Fruit fly (Drosophila melanogaster) whole organism, prepupa: Measurements from ENCODE around the gene bchs.

ENCODE experiments used
- CG10631 ChIP-seq: fragments of 200-800 bp; sonication (Bioruptor generic); optimal IDR thresholded peaks from 2 replicates; lab custom pipeline; 2016; ENCODE audit warnings: missing biosample characterization, missing genetic modification characterization
- CG10669 ChIP-seq: fragments of 200-800 bp; sonication (Bioruptor generic); optimal IDR thresholded peaks from 3 replicates; lab custom pipeline; 2018; ENCODE audit warnings: missing biosample characterization, mild to moderate bottlenecking, missing genetic modification characterization, moderate library complexity
- CG16779 ChIP-seq: fragments of 200-800 bp; sonication (Bioruptor generic); optimal IDR thresholded peaks from 3 replicates; lab custom pipeline; 2017; ENCODE audit warnings: missing biosample characterization, mild to moderate bottlenecking, missing genetic modification characterization
- CG3032 ChIP-seq: fragments of 200-800 bp; optimal IDR thresholded peaks from 2 replicates; lab custom pipeline; 2019; ENCODE audit warnings: missing biosample characterization, mild to moderate bottlenecking, missing genetic modification characterization, moderate library complexity
- CG31627 ChIP-seq: fragments of 200-800 bp; sonication (Bioruptor generic); optimal IDR thresholded peaks from 3 replicates; lab custom pipeline; 2016; ENCODE audit warnings: missing biosample characterization, missing genetic modification characterization
- CG32006 ChIP-seq: fragments of 200-800 bp; sonication (Bioruptor generic); optimal IDR thresholded peaks from 3 replicates; lab custom pipeline; 2017; ENCODE audit warnings: missing biosample characterization, mild to moderate bottlenecking, missing genetic modification characterization
- CG34406 ChIP-seq: fragments of 200-800 bp; sonication (Bioruptor generic); optimal IDR thresholded peaks from 3 replicates; lab custom pipeline; 2016; ENCODE audit warnings: missing biosample characterization, missing genetic modification characterization
- CG3919 ChIP-seq: fragments of 200-800 bp; sonication (Bioruptor generic); optimal IDR thresholded peaks from 3 replicates; lab custom pipeline; 2016; ENCODE audit warnings: missing biosample characterization, missing genetic modification characterization
- CG6792 ChIP-seq: fragments of 200-800 bp; sonication (Bioruptor generic); optimal IDR thresholded peaks from 3 replicates; lab custom pipeline; 2016; ENCODE audit warnings: missing biosample characterization, missing genetic modification characterization
- CG6808 ChIP-seq: fragments of 200-800 bp; sonication (Bioruptor generic); optimal IDR thresholded peaks from 3 replicates; lab custom pipeline; 2017; ENCODE audit warnings: missing biosample characterization, missing genetic modification characterization, mild to moderate bottlenecking, moderate library complexity, missing genetic modification reagents
- CG7368 ChIP-seq: fragments of 200-800 bp; sonication (Bioruptor generic); optimal IDR thresholded peaks from 3 replicates; lab custom pipeline; 2016; ENCODE audit warnings: missing biosample characterization, missing genetic modification characterization
- CG8119 ChIP-seq: fragments of 200-800 bp; sonication (Bioruptor generic); IDR thresholded peaks from 3 replicates; pipeline ENCODE4 v1.3.6; 2022; ENCODE audit warnings: missing biosample characterization, missing genetic modification characterization
- CG9139 ChIP-seq: fragments of 200-800 bp; sonication (Bioruptor generic); optimal IDR thresholded peaks from 3 replicates; lab custom pipeline; 2017; ENCODE audit warnings: missing biosample characterization, mild to moderate bottlenecking, missing genetic modification characterization
- Eip78C ChIP-seq: fragments of 200-800 bp; sonication (Bioruptor generic); peaks from one replicate; lab custom pipeline; 2016; ENCODE audit warnings: missing biosample characterization, missing genetic modification characterization
- Eip93F ChIP-seq: fragments of 200-800 bp; sonication (Bioruptor generic); optimal IDR thresholded peaks from 2 replicates; lab custom pipeline; 2016; ENCODE audit warnings: missing biosample characterization, mild to moderate bottlenecking, missing genetic modification characterization
- Ets21C ChIP-seq: fragments of 200-800 bp; sonication (Bioruptor generic); optimal IDR thresholded peaks from 3 replicates; lab custom pipeline; 2016; ENCODE audit warnings: missing biosample characterization, missing genetic modification characterization
- Ets96B ChIP-seq: fragments of 200-800 bp; optimal IDR thresholded peaks from 2 replicates; lab custom pipeline; 2019; ENCODE audit warnings: missing biosample characterization, mild to moderate bottlenecking, missing genetic modification characterization, moderate library complexity
- Gug ChIP-seq: fragments of 200-800 bp; sonication (Bioruptor generic); IDR thresholded peaks from 2 replicates; pipeline ENCODE4 v1.3.6; 2022; ENCODE audit warnings: missing biosample characterization, missing genetic modification characterization
- Hr39 ChIP-seq: fragments of 200-800 bp; sonication (Bioruptor generic); optimal IDR thresholded peaks from 2 replicates; lab custom pipeline; 2016; ENCODE audit warnings: missing biosample characterization, missing genetic modification characterization
- Sox15 ChIP-seq: fragments of 200-800 bp; sonication (Bioruptor generic); optimal IDR thresholded peaks from 3 replicates; lab custom pipeline; 2016; ENCODE audit warnings: missing biosample characterization, missing genetic modification characterization
- achi ChIP-seq: fragments of 200-800 bp; sonication (Bioruptor generic); optimal IDR thresholded peaks from 3 replicates; lab custom pipeline; 2016; ENCODE audit warnings: missing biosample characterization, missing genetic modification characterization
- acj6 ChIP-seq: fragments of 200-800 bp; sonication (Bioruptor generic); optimal IDR thresholded peaks from 3 replicates; lab custom pipeline; 2016; ENCODE audit warnings: missing biosample characterization, missing genetic modification characterization
- cyc ChIP-seq: fragments of 200-800 bp; sonication (Bioruptor generic); optimal IDR thresholded peaks from 3 replicates; lab custom pipeline; 2016; ENCODE audit warnings: missing biosample characterization, missing genetic modification characterization
- dac ChIP-seq: fragments of 200-800 bp; sonication (Bioruptor generic); optimal IDR thresholded peaks from 2 replicates; lab custom pipeline; 2017; ENCODE audit warnings: missing biosample characterization, mild to moderate bottlenecking, missing genetic modification characterization
- dsx ChIP-seq: fragments of 200-800 bp; optimal IDR thresholded peaks from 3 replicates; lab custom pipeline; 2019; ENCODE audit warnings: missing biosample characterization, mild to moderate bottlenecking, missing genetic modification characterization, moderate library complexity; ENCODE audit not compliant: poor library complexity, severe bottlenecking
- eg ChIP-seq: fragments of 200-800 bp; sonication (Bioruptor generic); IDR thresholded peaks from 3 replicates; pipeline ENCODE4 v1.3.6; 2022; ENCODE audit warnings: missing biosample characterization, missing genetic modification characterization
- esn ChIP-seq: fragments of 200-800 bp; sonication (Bioruptor generic); optimal IDR thresholded peaks from 2 replicates; lab custom pipeline; 2016; ENCODE audit warnings: missing biosample characterization, mild to moderate bottlenecking, missing genetic modification characterization, moderate library complexity
- fd85E ChIP-seq: fragments of 200-800 bp; sonication (Bioruptor generic); optimal IDR thresholded peaks from 3 replicates; lab custom pipeline; 2016; ENCODE audit warnings: missing biosample characterization, missing genetic modification characterization
- fkh ChIP-seq: fragments of 200-800 bp; sonication (Bioruptor generic); optimal IDR thresholded peaks from 3 replicates; lab custom pipeline; 2017; ENCODE audit warnings: missing biosample characterization, mild to moderate bottlenecking, missing genetic modification characterization, moderate library complexity
- net ChIP-seq: fragments of 200-800 bp; sonication (Bioruptor generic); optimal IDR thresholded peaks from 3 replicates; lab custom pipeline; 2016; ENCODE audit warnings: missing biosample characterization, missing genetic modification characterization
- salr ChIP-seq, 2 experiments: fragments of 200-800 bp; sonication (Bioruptor generic); optimal IDR thresholded peaks; 3 replicates each; lab custom pipeline; 2016 to 2018; ENCODE audit warnings: missing biosample characterization in 2 of 2, missing genetic modification characterization in 2 of 2, mild to moderate bottlenecking in 1 of 2
- spab ChIP-seq: fragments of 200-800 bp; sonication (Bioruptor generic); optimal IDR thresholded peaks from 2 replicates; lab custom pipeline; 2017; ENCODE audit warnings: missing biosample characterization, mild to moderate bottlenecking, missing genetic modification characterization, missing genetic modification reagents
- topi ChIP-seq: fragments of 200-800 bp; sonication (Bioruptor generic); optimal IDR thresholded peaks from 3 replicates; lab custom pipeline; 2016; ENCODE audit warnings: missing biosample characterization, missing genetic modification characterization
- vri ChIP-seq: fragments of 200-800 bp; sonication (Bioruptor generic); optimal IDR thresholded peaks from 3 replicates; lab custom pipeline; 2016; ENCODE audit warnings: missing biosample characterization, mild to moderate bottlenecking, missing genetic modification characterization

bchs gene

DNA sequence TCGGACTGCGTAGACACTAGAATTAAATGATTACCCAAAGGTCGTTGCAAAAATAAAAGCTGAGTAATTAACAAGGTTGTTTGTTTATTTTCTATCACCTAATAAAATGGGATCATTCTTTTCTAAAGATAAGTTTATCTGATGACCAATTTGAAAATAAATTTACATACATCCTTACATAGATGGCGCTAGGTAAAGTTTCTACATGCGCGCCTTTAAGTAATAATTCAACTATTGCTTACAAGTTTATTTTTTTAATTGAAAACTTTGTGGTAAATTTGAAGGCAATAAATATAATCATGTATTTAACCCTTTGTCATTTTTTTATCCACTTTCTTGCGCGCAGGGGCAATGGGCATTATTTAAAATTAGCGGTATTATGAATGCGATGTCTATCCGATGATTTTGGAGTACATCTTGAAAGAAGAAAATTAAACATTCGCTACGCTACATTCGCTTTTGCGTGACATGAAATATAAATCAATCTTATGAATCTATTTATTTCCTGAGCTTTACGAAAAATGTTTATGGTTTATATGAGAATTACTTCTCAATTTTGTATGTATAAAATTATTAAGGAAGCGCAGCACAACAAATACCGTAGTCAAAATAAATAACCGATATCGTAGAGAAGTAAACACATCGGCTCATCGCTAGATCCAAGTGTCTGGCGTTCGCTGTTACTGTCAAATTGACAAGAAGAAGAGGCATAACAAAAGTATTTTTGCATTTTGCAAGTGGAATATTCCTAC, 42.0 kb downstream of the bchs start, which contains the start of gene CG9044 (continued):
- TF ChIP-seq Hr39 (GFP tag; lab: Kevin White, UChicago): peak; percentile 76
- no peak for TF ChIP-seq fd85E (GFP tag; lab: Kevin White, UChicago)
- peak; percentile 44 for TF ChIP-seq Sox15 (GFP tag; lab: Kevin White, UChicago)
- peak; percentile 62 for TF ChIP-seq esn
- no peak for TF ChIP-seq CG3919 (GFP tag; lab: Kevin White, UChicago)
- TF ChIP-seq fkh (GFP tag; lab: Kevin White, UChicago): no peak
- no peak for TF ChIP-seq CG34406
- no peak for TF ChIP-seq acj6 (GFP tag; lab: Kevin White, UChicago)
- no peak for TF ChIP-seq CG6792 (GFP tag; lab: Kevin White, UChicago)
- peak; percentile 28 for TF ChIP-seq Ets21C (GFP tag; lab: Kevin White, UChicago)
- no peak for TF ChIP-seq net (GFP tag; lab: Kevin White, UChicago)
- no peak for TF ChIP-seq CG10669 (GFP tag; lab: Kevin White, UChicago)
- no peak for TF ChIP-seq Eip93F (GFP tag; lab: Kevin White, UChicago)
- TF ChIP-seq spab (GFP tag; lab: Kevin White, UChicago): no peak
- TF ChIP-seq CG10631 (GFP tag; lab: Kevin White, UChicago): no peak
- no peak for TF ChIP-seq topi
- TF ChIP-seq CG6808 (GFP tag; lab: Kevin White, UChicago): no peak
- TF ChIP-seq cyc (GFP tag; lab: Kevin White, UChicago): peak; percentile 51
- no peak for TF ChIP-seq eg (GFP tag; lab: Robert Waterston, UW)
- TF ChIP-seq CG32006 (GFP tag; lab: Kevin White, UChicago): no peak
- no peak for TF ChIP-seq dac (GFP tag; lab: Kevin White, UChicago)
- no peak for TF ChIP-seq CG7368
- no peak for TF ChIP-seq salr (GFP tag; optimal IDR thresholded peaks at IDR 0.05; lab: Kevin White, UChicago)
- peak; percentile 27; the same call in 1 of the 2 replicates for TF ChIP-seq Gug
- TF ChIP-seq, all 60 proteins: peak for 10

DNA sequence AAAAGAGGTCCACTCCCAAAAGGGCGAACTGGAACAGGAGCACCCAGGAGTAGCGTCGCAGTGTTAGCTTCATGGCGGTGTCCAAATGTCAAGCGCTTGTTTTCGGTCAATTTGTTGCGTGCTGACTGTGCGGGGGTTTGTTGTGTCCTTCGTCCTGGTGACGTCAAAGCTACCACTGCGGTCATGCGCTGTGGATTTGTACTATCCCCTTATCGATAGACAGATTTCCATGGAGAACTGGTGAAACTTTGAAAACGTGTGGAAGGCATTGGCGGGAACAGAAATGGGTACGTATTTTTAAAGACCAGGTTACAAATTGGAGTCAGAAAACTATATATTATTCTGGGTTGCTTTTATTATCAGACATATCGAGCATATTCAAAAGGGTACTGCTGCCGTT, 49.2 kb downstream of the bchs start, which contains the start of gene CG13999:
CG13999 (minus strand) TSS at position 314 of the 400 bp plus-strand sequence.
- no peak for TF ChIP-seq vri (GFP tag; lab: Kevin White, UChicago)
- no peak for TF ChIP-seq CG16779 (tag; lab: Kevin White, UChicago)
- TF ChIP-seq CG31627 (GFP tag; lab: Kevin White, UChicago): no peak
- no peak for TF ChIP-seq Ets96B
- TF ChIP-seq salr (GFP tag; optimal IDR thresholded peaks at IDR 0.05; lab: Kevin White, UChicago): no peak
- no peak for TF ChIP-seq CG9139

DNA sequence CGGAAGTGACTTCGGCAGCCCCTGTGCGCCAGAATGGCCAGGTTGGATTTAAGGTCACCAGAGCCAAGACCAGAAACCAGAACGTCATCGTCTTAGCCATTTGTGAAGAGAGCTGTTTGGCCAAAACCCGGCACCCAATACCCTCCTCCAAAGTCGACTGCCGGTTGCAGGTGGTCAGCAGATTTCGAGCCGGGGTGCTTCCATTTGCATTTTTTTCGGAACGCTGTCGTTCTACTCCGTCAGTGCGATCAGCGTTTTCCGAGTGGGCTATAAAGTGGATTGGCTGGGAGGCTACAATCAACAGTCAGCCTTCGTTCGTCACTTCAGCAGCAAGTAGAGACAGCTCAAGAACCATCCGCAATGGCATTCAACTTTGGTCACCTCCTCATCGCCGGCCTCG, 49.7 kb downstream of the bchs start, which contains the start of the genes CG13998 and Vm26Ab:
CG13998 (minus strand) TSS at position 114 of the 400 bp plus-strand sequence.
Vm26Ab (plus strand) TSS at position 299 of the 400 bp plus-strand sequence.
- TF ChIP-seq vri (GFP tag; lab: Kevin White, UChicago) (no peak), Sox15 (GFP tag; lab: Kevin White, UChicago) (no peak), achi (GFP tag; lab: Kevin White, UChicago) (no peak), spab (GFP tag; lab: Kevin White, UChicago) (no peak), Eip78C (GFP tag; lab: Kevin White, UChicago) (no peak), CG6792 (GFP tag; lab: Kevin White, UChicago) (no peak), acj6 (GFP tag; lab: Kevin White, UChicago) (no peak), dsx (no peak), eg (GFP tag; lab: Robert Waterston, UW) (no peak), CG3032 (tag; lab: Kevin White, UChicago) (no peak), topi (no peak), Hr39 (GFP tag; lab: Kevin White, UChicago) (no peak), CG8119 (GFP tag; lab: Robert Waterston, UW) (no peak)
